Fruit fly (Drosophila melanogaster): Measurements from ENCODE around the gene CG31088.

CG31088 gene

dm6 chr3R:15972979-15973486, 22.3 kb upstream of the CG31088 start, which contains the start of gene Hel89B (continued):
- TF ChIP-seq CG4820 (GFP tag; optimal IDR thresholded peaks at IDR 0.05) (peak; percentile 30), tio (GFP tag; optimal IDR thresholded peaks at IDR 0.05) (peak; percentile 68), jigr1 (GFP tag; IDR thresholded peaks at IDR 0.05) (no peak), CrebB (tag; optimal IDR thresholded peaks at IDR 0.05) (no peak), CG14667 (GFP tag; IDR thresholded peaks at IDR 0.05) (no peak), CG17385 (GFP tag; optimal IDR thresholded peaks at IDR 0.05) (no peak), bowl (GFP tag; IDR thresholded peaks at IDR 0.05) (no peak), stc (GFP tag; IDR thresholded peaks at IDR 0.05) (no peak), luna (GFP tag; optimal IDR thresholded peaks at IDR 0.05) (no peak), Myb (GFP tag; optimal IDR thresholded peaks at IDR 0.05) (peak; percentile 54), CG3163 (GFP tag; optimal IDR thresholded peaks at IDR 0.05) (no peak), CG3838 (GFP tag; optimal IDR thresholded peaks at IDR 0.05) (peak; percentile 57), chif (GFP tag; optimal IDR thresholded peaks at IDR 0.05) (peak; percentile 52 to 74), ro (GFP tag; IDR thresholded peaks at IDR 0.05) (no peak), CG30431 (GFP tag; optimal IDR thresholded peaks at IDR 0.05) (peak; percentile 23), bbx (GFP tag; IDR thresholded peaks at IDR 0.05; ENCODE audit: partially characterized antibody) (no peak), Vsx1 (GFP tag; optimal IDR thresholded peaks at IDR 0.05) (peak; percentile 55), tin (GFP tag; optimal IDR thresholded peaks at IDR 0.05) (peak; percentile 63), zfh1 (GFP tag; IDR thresholded peaks at IDR 0.05) (no peak), CG12744 (GFP tag; optimal IDR thresholded peaks at IDR 0.05) (peak; percentile 29), CG17186 (GFP tag; optimal IDR thresholded peaks at IDR 0.05) (peak; percentile 58), CG31365 (tag; optimal IDR thresholded peaks at IDR 0.05) (no peak), CG3065 (GFP tag; optimal IDR thresholded peaks at IDR 0.05) (no peak), CG12391 (tag; optimal IDR thresholded peaks at IDR 0.05) (peak; percentile 87), CG13894 (tag; optimal IDR thresholded peaks at IDR 0.05) (peak; percentile 52), CG42726 (GFP tag; IDR thresholded peaks at IDR 0.05; ENCODE audit: partially characterized antibody) (no peak), CG18619 (GFP tag; optimal IDR thresholded peaks at IDR 0.05) (no peak), Pdp1 (GFP tag; optimal IDR thresholded peaks at IDR 0.05) (peak; percentile 58 to 62), CG12071 (GFP tag; optimal IDR thresholded peaks at IDR 0.05) (no peak), nom (GFP tag; optimal IDR thresholded peaks at IDR 0.05) (no peak), gt (GFP tag; IDR thresholded peaks at IDR 0.05) (no peak), CG4617 (GFP tag; optimal IDR thresholded peaks at IDR 0.05; ENCODE audit: borderline replicate concordance) (no peak), CG1602 (GFP tag; optimal IDR thresholded peaks at IDR 0.05) (peak; percentile 64), CG6254 (GFP tag; optimal IDR thresholded peaks at IDR 0.05) (no peak), sens (GFP tag) (peak; percentile 95), ac (GFP tag; optimal IDR thresholded peaks at IDR 0.05) (no peak), HLH54F (GFP tag; optimal IDR thresholded peaks at IDR 0.05) (peak; percentile 63), gcm2 (GFP tag; optimal IDR thresholded peaks at IDR 0.05) (no peak), CG10147 (GFP tag; optimal IDR thresholded peaks at IDR 0.05) (peak; percentile 13), CG2875 (GFP tag; optimal IDR thresholded peaks at IDR 0.05) (no peak), zen (tag; optimal IDR thresholded peaks at IDR 0.05) (peak; percentile 73), lab (GFP tag; optimal IDR thresholded peaks at IDR 0.05) (peak; percentile 6), CG14965 (GFP tag; optimal IDR thresholded peaks at IDR 0.05; ENCODE audit: borderline replicate concordance) (no peak), zf30C (GFP tag; optimal IDR thresholded peaks at IDR 0.05) (no peak), CG9727 (GFP tag; optimal IDR thresholded peaks at IDR 0.05) (peak; percentile 19), CG43689 (GFP tag; IDR thresholded peaks at IDR 0.05) (no peak), CG11085 (GFP tag; IDR thresholded peaks at IDR 0.05) (no peak), CG7839 (tag; optimal IDR thresholded peaks at IDR 0.05) (peak; percentile 53), CG32772 (GFP tag; IDR thresholded peaks at IDR 0.05) (no peak), Nf-YA (GFP tag; IDR thresholded peaks at IDR 0.05) (no peak), CG8089 (GFP tag; optimal IDR thresholded peaks at IDR 0.05) (peak; percentile 34)
